Worm (Caenorhabditis elegans) whole organism, dauer: ENCODE results near the gene F11C1.10.

Experiments
- unc-62 ChIP-seq: sonication (generic microtip); optimal IDR thresholded peaks from 2 replicates; lab custom pipeline; 2017; ENCODE audit warnings: missing biosample characterization, missing genetic modification reagents, missing genetic modification characterization

Gene F11C1.10

ce11 chrX:12976774-12977173 lies at the start of gene F11C1.10, which contains the start of gene F11C1.4:
Gene F11C1.10 (plus strand): TSS chrX:12977082.
Gene F11C1.4 (plus strand): TSS chrX:12977074.
- TF ChIP-seq unc-62 (GFP tag; lab: Kevin White, UChicago), result no peak

DNA sequence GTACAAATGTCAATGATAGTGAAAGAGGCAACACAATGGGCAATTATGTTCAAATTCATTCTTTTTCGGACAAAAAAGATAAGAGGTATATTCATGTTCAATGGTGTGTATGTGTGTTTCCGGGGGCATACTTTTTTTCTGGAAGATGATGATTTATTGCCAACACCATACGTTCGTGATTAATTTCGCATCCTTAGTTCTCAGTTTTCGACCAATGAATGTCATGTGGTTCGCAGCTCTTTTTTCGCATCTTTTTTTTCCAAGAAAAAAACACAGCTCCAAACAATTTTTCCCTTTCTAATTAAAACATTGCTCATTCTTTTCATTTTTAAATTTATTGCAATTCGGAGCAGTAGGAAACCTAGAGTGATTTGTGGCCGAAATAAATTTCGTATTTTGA lies 48.1 kb upstream of the F11C1.10 start:
- no peak for TF ChIP-seq unc-62 (GFP tag; lab: Kevin White, UChicago)

ce11 chrX:12929961-12930360 lies 46.9 kb upstream of the F11C1.10 start, which contains the start of gene C34E7.3:
Gene C34E7.3 (plus strand): TSS chrX:12930261.
- no peak for TF ChIP-seq unc-62 (GFP tag; lab: Kevin White, UChicago)

- no peak for TF ChIP-seq unc-62 (GFP tag; lab: Kevin White, UChicago)
Measured at ce11 chrX:12934768-12935167, 42.1 kb upstream of the F11C1.10 start, which contains the start of gene gmap-1. Gene gmap-1 (minus strand): TSS chrX:12934978.

DNA sequence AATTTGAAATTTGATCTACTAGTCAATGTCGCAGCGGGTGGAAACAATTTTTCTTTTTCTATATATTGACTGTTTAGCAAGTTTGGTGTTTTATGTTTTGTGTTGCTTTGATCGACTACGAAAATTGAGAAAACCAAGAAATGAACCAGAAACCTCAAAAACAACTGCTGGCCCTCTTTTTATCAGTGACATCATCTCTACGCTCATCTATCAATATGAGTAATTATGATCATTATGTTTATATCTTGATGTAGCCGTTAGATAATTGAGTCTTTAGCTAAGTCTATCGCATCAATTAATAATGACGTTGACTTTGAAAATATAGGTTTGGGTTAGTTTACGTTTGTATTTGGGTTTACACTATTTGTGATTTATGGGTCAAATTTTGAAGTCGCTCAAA lies 41.2 kb upstream of the F11C1.10 start:
- TF ChIP-seq unc-62 (GFP tag; lab: Kevin White, UChicago), result no peak

DNA sequence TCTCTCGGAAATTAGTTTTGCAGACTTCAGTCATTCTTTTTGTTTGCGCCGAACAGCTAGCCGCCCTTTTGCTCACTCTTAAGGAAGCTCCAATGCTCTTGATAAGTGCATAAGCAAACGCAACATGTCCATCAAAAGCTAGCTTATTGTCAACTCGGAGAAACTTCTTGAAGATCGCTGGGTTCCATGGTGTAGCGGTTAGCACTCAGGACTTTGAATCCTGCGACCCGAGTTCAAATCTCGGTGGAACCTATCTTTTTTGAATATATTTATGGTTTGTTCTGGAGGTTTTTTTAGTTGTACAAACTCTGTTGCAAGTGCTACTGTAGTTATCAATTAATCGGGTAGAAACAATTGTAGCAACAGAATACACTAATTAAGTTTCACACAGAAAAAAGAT lies 39.4 kb upstream of the F11C1.10 start:
- TF ChIP-seq unc-62 (GFP tag; lab: Kevin White, UChicago), result no peak

DNA sequence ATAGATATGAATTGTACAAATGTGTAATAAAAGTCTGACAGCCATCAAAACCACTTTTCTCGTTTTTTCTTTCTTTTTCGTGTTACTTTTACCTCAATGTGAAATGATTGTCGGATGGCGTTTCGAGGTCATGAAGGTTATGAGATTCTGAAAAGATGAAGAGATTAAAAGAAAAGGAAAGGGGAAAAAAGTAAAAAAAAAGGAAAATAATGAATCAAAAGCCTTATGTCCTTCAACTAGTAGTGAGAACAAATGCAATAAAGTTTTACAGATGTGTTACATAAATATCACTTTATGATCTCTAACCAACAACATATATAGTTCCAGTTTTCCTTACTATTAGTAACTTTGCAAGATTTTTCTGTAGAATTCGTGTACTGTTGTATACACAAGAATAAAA lies 36.1 kb upstream of the F11C1.10 start, which contains the start of gene gmap-3:
Gene gmap-3, minus strand, starts transcription at position 148 of the 400 bp plus-strand sequence.
- no peak for TF ChIP-seq unc-62 (GFP tag; lab: Kevin White, UChicago)

- TF ChIP-seq unc-62 (GFP tag; lab: Kevin White, UChicago), result no peak
Measured at ce11 chrX:12942296-12942695, 34.6 kb upstream of the F11C1.10 start.

ce11 chrX:12943166-12943565 lies 33.7 kb upstream of the F11C1.10 start, which contains the start of gene gmap-2:
Gene gmap-2 (minus strand): TSS chrX:12943266.
- TF ChIP-seq unc-62 (GFP tag; lab: Kevin White, UChicago), result no peak

- no peak for TF ChIP-seq unc-62 (GFP tag; lab: Kevin White, UChicago)
Measured at ce11 chrX:12944661-12945060, 32.2 kb upstream of the F11C1.10 start.

DNA sequence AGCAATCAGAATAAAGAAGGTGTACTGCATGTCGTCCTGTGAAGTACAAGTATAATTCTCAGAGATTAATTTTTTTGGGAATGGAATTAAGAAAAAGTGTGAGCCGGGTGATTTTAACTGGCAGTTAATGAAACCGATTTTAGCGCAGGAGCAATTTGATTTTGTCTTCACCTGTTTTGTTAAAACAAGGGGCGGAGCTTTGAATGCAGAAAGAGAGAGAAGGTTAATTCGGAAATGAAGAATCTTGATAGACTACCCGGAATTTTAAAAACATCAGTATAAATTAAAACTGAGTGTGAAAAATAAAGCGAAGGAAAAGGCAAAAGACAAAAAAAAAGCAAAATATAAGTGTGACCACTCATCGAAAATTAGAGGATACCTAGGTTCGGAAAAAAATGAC lies 30.3 kb upstream of the F11C1.10 start, which contains the start of gene C05E7.3:
Gene C05E7.3, minus strand, starts transcription at position 101 of the 400 bp plus-strand sequence.
- no peak for TF ChIP-seq unc-62 (GFP tag; lab: Kevin White, UChicago)

- TF ChIP-seq unc-62 (GFP tag; lab: Kevin White, UChicago), result no peak
Measured at ce11 chrX:12951175-12951574, 25.7 kb upstream of the F11C1.10 start.

- TF ChIP-seq unc-62 (GFP tag; lab: Kevin White, UChicago), result no peak
Measured at ce11 chrX:12958897-12959296, 18.0 kb upstream of the F11C1.10 start.

- TF ChIP-seq unc-62 (GFP tag; lab: Kevin White, UChicago), result no peak
Measured at ce11 chrX:12965163-12965562, 11.7 kb upstream of the F11C1.10 start, which contains the start of gene frpr-2. Gene frpr-2 (plus strand): TSS chrX:12965463.

DNA sequence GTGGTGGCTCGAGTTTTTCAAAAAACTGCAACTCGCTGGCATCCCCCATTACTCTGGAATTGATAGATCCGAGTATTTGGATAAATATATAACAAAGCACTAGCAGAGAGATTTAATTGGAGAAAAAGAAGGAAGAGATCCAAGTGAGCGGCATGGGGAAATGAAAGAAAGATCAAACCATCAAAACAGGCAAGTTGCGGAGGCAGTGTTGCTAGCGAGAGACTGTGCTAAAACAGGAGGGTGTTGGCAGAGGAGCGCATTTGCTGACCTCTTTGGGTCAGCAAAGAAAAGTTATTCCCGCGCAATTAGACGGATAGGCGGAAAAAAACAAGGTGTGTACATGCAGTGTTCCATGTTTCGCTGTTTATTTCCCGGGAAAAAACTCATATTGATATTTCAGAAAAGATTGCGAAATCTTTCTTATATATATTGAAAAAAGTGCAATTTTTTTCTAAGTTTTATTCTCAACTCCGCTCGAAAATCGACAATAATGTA lies 1.2 kb upstream of the F11C1.10 start, which contains the start of gene ppk-3:
Gene ppk-3, minus strand, starts transcription at position 51 of the 495 bp plus-strand sequence.
- TF ChIP-seq unc-62 (GFP tag; lab: Kevin White, UChicago), result no peak

DNA sequence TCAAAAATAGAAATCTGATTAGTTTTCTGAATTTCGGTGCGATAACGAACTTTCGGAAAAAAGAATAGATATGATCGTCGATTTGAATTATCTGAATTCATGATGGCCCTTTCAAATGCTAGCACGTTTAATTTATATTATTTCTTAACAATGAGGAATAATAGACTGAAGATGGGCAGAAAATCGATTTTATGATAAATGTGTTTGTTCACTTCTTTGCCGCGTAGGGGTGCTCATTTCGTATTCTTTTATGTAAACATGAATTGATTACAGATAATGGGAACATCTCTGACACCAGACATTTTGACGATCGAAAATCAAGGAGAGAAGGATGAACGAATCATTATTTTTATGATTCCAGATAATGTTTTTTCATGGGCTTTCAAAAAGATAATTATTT lies 569 bp downstream of the F11C1.10 start, which contains the start of gene F11C1.9:
Gene F11C1.9, minus strand, starts transcription at position 101 of the 400 bp plus-strand sequence.
- no peak for TF ChIP-seq unc-62 (GFP tag; lab: Kevin White, UChicago)

DNA sequence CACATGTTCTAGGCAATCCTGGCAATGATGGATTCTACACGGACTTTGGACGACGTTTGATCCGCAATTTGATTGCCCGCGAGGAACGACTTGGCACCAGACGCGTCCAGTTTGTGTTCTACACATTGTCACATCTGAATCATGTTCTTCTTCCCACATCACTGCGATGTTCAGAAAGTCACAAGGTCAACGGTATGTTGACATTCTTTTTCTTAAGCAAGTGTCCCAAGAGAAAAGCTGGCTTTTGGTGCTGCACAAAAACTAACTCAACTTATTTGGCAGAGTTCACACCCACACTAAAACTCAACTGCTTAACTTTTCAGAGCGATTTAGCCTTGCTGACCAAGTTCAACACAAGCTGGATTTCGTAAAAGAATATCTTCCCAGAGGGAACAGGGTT lies 1.7 kb downstream of the F11C1.10 start:
- no peak for TF ChIP-seq unc-62 (GFP tag; lab: Kevin White, UChicago)
